Fruit fly (Drosophila melanogaster): ENCODE measurements around the gene Lar.

The Lar gene

dm6 chr2L:19570806-19571254 is 15.6 kb upstream of the Lar start (continued):
- TF ChIP-seq net (GFP tag; optimal IDR thresholded peaks at IDR 0.05) (peak; percentile 31), fd59A (GFP tag; optimal IDR thresholded peaks at IDR 0.05) (no peak), achi (GFP tag; optimal IDR thresholded peaks at IDR 0.05) (peak; percentile 37), CG11294 (GFP tag; IDR thresholded peaks at IDR 0.05) (no peak), salr (GFP tag; optimal IDR thresholded peaks at IDR 0.05) (no peak), Hr4 (GFP tag; optimal IDR thresholded peaks at IDR 0.05) (peak; percentile 73), CG8632 (GFP tag; optimal IDR thresholded peaks at IDR 0.05) (no peak), CG3032 (tag; optimal IDR thresholded peaks at IDR 0.05) (peak; percentile 5), Met (GFP tag; optimal IDR thresholded peaks at IDR 0.05) (peak; percentile 43), CG8119 (GFP tag; IDR thresholded peaks at IDR 0.05) (0 out of 3 replicates have a peak, but pooled peaks have one; percentile 39), Ets96B (tag; optimal IDR thresholded peaks at IDR 0.05) (no peak), CG34406 (GFP tag; optimal IDR thresholded peaks at IDR 0.05) (no peak), fd85E (GFP tag; optimal IDR thresholded peaks at IDR 0.05) (no peak), CG31627 (GFP tag; optimal IDR thresholded peaks at IDR 0.05) (peak; percentile 31), dac (GFP tag; optimal IDR thresholded peaks at IDR 0.05) (peak; percentile 22), Hr38 (GFP tag; optimal IDR thresholded peaks at IDR 0.05) (no peak), OdsH (GFP tag; optimal IDR thresholded peaks at IDR 0.05) (peak; percentile 54), Ets21C (GFP tag; optimal IDR thresholded peaks at IDR 0.05) (no peak), Eip75B (GFP tag; optimal IDR thresholded peaks at IDR 0.05) (no peak), dsx (GFP tag; optimal IDR thresholded peaks at IDR 0.05; ENCODE audit: poor library complexity, severe bottlenecking) (no peak), CG32006 (GFP tag; optimal IDR thresholded peaks at IDR 0.05) (peak; percentile 69), CG8319 (GFP tag; optimal IDR thresholded peaks at IDR 0.05) (no peak), topi (GFP tag; optimal IDR thresholded peaks at IDR 0.05) (peak; percentile 52), CG4318 (GFP tag; optimal IDR thresholded peaks at IDR 0.05) (peak; percentile 28), Lpt (GFP tag; optimal IDR thresholded peaks at IDR 0.05) (no peak), Sox14 (GFP tag; optimal IDR thresholded peaks at IDR 0.05) (no peak), vri (GFP tag; optimal IDR thresholded peaks at IDR 0.05) (peak; percentile 4), Sox102F (GFP tag; optimal IDR thresholded peaks at IDR 0.05) (peak; percentile 22), CG6276 (GFP tag; optimal IDR thresholded peaks at IDR 0.05) (no peak), CG10669 (GFP tag; optimal IDR thresholded peaks at IDR 0.05) (peak; percentile 28)

dm6 chr2L:19571574-19572495 is 14.6 kb upstream of the Lar start:
- TF ChIP-seq esn (GFP tag; optimal IDR thresholded peaks at IDR 0.05) (peak; percentile 2), CG3032 (tag; optimal IDR thresholded peaks at IDR 0.05) (peak; percentile 1), pdm3 (GFP tag; optimal IDR thresholded peaks at IDR 0.05) (no peak), CG6163 (GFP tag; IDR thresholded peaks at IDR 0.05) (peak; percentile 27; the same call in 1 of the 3 replicates), Met (GFP tag; optimal IDR thresholded peaks at IDR 0.05) (peak; percentile 1), vri (GFP tag; optimal IDR thresholded peaks at IDR 0.05) (peak; percentile 32), salr (GFP tag; optimal IDR thresholded peaks at IDR 0.05) (peak in 1 of 2 experiments; percentile 24), CG9139 (GFP tag; optimal IDR thresholded peaks at IDR 0.05) (peak; percentile 2), CG4318 (GFP tag; optimal IDR thresholded peaks at IDR 0.05) (no peak), Sox102F (GFP tag; optimal IDR thresholded peaks at IDR 0.05) (no peak), fkh (GFP tag; optimal IDR thresholded peaks at IDR 0.05) (no peak), svp (GFP tag) (peak; percentile 84), CG15336 (GFP tag; IDR thresholded peaks at IDR 0.05) (peak; percentile 9; the same call in 1 of the 2 replicates), Eip93F (GFP tag; optimal IDR thresholded peaks at IDR 0.05) (no peak), ss (GFP tag; optimal IDR thresholded peaks at IDR 0.05) (peak in 1 of 2 experiments; percentile 39), Lpt (GFP tag; optimal IDR thresholded peaks at IDR 0.05) (peak; percentile 70), dsx (GFP tag; optimal IDR thresholded peaks at IDR 0.05; ENCODE audit: poor library complexity, severe bottlenecking) (peak; percentile 25), Sox14 (GFP tag; optimal IDR thresholded peaks at IDR 0.05) (peak; percentile 55)
